Worm (Caenorhabditis elegans) whole organism, midembryonic: Measurements from ENCODE around the gene lrr-1.

ENCODE experiments used
- T22C8.4 ChIP-seq: fragments of 200-800 bp; sonication (Bioruptor generic); IDR thresholded peaks from 2 replicates; pipeline ENCODE4 v1.3.6; 2022; ENCODE audit warnings: missing genetic modification characterization, missing compliant biosample characterization
- klf-2 ChIP-seq: fragments of 200-800 bp; sonication (Bioruptor generic); conservative IDR thresholded peaks from 2 replicates; pipeline ENCODE4 v1.3.6; 2022; ENCODE audit warnings: missing genetic modification reagents, missing genetic modification characterization, missing compliant biosample characterization
- med-1 ChIP-seq: sonication (generic microtip); optimal IDR thresholded peaks from 2 replicates; lab custom pipeline; 2017; ENCODE audit warnings: missing genetic modification characterization, mild to moderate bottlenecking, missing compliant biosample characterization, antibody characterized with exemption, missing genetic modification reagents; ENCODE audit not compliant: insufficient read depth
- tab-1 ChIP-seq: fragments of 200-800 bp; sonication (Bioruptor generic); IDR thresholded peaks from 2 replicates; pipeline ENCODE4 v1.3.6; 2022; ENCODE audit warnings: missing genetic modification characterization, missing compliant biosample characterization
- ztf-23 ChIP-seq: fragments of 200-800 bp; sonication (Bioruptor generic); IDR thresholded peaks from 2 replicates; pipeline ENCODE4 v1.3.6; 2022; ENCODE audit warnings: missing genetic modification reagents, missing genetic modification characterization, missing compliant biosample characterization
- ztf-29 ChIP-seq: fragments of 200-800 bp; sonication (Bioruptor generic); IDR thresholded peaks from 2 replicates; pipeline ENCODE4 v1.3.6; 2022; ENCODE audit warnings: missing genetic modification reagents, missing genetic modification characterization, missing compliant biosample characterization

- TF ChIP-seq ztf-29, result no peak
- TF ChIP-seq tab-1, result no peak
- TF ChIP-seq klf-2 (GFP tag; lab: Robert Waterston, UW), result no peak
- no peak for TF ChIP-seq med-1 (GFP tag; lab: Kevin White, UChicago)
- no peak for TF ChIP-seq T22C8.4 (GFP tag; lab: Robert Waterston, UW)
- no peak for TF ChIP-seq ztf-23 (GFP tag; lab: Robert Waterston, UW)
Observed at ce11 chrII:4986664-4987063, 49.6 kb downstream of the lrr-1 start.
